Worm (Caenorhabditis elegans) whole organism, midembryonic: ENCODE measurements around the gene K10B3.1.

Experiments used
- T22C8.4 ChIP-seq: fragments of 200-800 bp; sonication (Bioruptor generic); IDR thresholded peaks from 2 replicates; pipeline ENCODE4 v1.3.6; 2022; ENCODE audit warnings: missing genetic modification characterization, missing compliant biosample characterization
- cog-1 ChIP-seq: sonication (generic microtip); optimal IDR thresholded peaks from 2 replicates; lab custom pipeline; 2016; ENCODE audit warnings: missing genetic modification characterization, missing compliant biosample characterization
- flt-1 ChIP-seq: fragments of 200-800 bp; sonication (Bioruptor generic); IDR thresholded peaks from 2 replicates; pipeline ENCODE4 v1.3.6; 2022; ENCODE audit warnings: missing genetic modification characterization, missing compliant biosample characterization
- klf-2 ChIP-seq: fragments of 200-800 bp; sonication (Bioruptor generic); conservative IDR thresholded peaks from 2 replicates; pipeline ENCODE4 v1.3.6; 2022; ENCODE audit warnings: missing genetic modification reagents, missing genetic modification characterization, missing compliant biosample characterization
- ref-1 ChIP-seq: fragments of 200-800 bp; sonication (Bioruptor generic); conservative IDR thresholded peaks from 2 replicates; pipeline ENCODE4 v1.3.6; 2022; ENCODE audit warnings: missing genetic modification reagents, missing genetic modification characterization, missing compliant biosample characterization
- tab-1 ChIP-seq: fragments of 200-800 bp; sonication (Bioruptor generic); IDR thresholded peaks from 2 replicates; pipeline ENCODE4 v1.3.6; 2022; ENCODE audit warnings: missing genetic modification characterization, missing compliant biosample characterization
- ztf-23 ChIP-seq: fragments of 200-800 bp; sonication (Bioruptor generic); IDR thresholded peaks from 2 replicates; pipeline ENCODE4 v1.3.6; 2022; ENCODE audit warnings: missing genetic modification reagents, missing genetic modification characterization, missing compliant biosample characterization
- ztf-29 ChIP-seq: fragments of 200-800 bp; sonication (Bioruptor generic); IDR thresholded peaks from 2 replicates; pipeline ENCODE4 v1.3.6; 2022; ENCODE audit warnings: missing genetic modification reagents, missing genetic modification characterization, missing compliant biosample characterization

- no peak for TF ChIP-seq cog-1 (tag; lab: Kevin White, UChicago)
- no peak for TF ChIP-seq ztf-23
- no peak for TF ChIP-seq klf-2
- TF ChIP-seq T22C8.4, result no peak
- TF ChIP-seq ref-1 (GFP tag; lab: Robert Waterston, UW), result no peak
- TF ChIP-seq tab-1 (GFP tag; lab: Robert Waterston, UW), result no peak
- TF ChIP-seq ztf-29 (GFP tag; lab: Robert Waterston, UW), result no peak
- no peak for TF ChIP-seq flt-1 (GFP tag; lab: Robert Waterston, UW)
Measured at ce11 chrX:3126979-3127378, 8.3 kb upstream of the K10B3.1 start, which contains the start of gene spc-1.
